Fruit fly (Drosophila melanogaster) whole organism, larva: ENCODE measurements around the gene CG14329.

Experiments used
- noc ChIP-seq: fragments of 200-800 bp; sonication (Bioruptor generic); optimal IDR thresholded peaks from 3 replicates; lab custom pipeline; 2019; ENCODE audit warnings: missing biosample characterization, mild to moderate bottlenecking, missing genetic modification characterization, moderate library complexity

The CG14329 gene

DNA sequence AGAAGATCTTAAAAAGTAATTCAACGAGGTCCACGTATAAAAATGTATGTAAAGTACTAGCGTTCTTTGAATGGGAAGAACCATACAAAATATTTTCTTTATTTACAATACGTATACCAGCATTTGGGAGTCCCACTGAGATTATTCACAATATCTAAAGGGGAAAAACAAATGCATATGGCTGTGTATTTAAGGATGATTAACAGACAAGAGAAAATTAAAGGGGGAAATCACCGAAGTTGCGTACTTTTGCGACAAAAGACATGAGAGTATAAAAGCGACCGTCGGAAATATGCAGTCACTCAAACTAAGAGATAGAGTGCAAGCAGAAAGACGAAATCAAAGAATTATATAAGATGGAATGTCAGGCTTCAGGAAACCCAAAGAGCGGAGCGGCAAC lies 15.8 kb downstream of the CG14329 start, which contains the start of gene AttD:
Gene AttD, plus strand, starts transcription at position 301 of the 400 bp plus-strand sequence.
- TF ChIP-seq noc (tag; lab: Kevin White, UChicago) = no peak

DNA sequence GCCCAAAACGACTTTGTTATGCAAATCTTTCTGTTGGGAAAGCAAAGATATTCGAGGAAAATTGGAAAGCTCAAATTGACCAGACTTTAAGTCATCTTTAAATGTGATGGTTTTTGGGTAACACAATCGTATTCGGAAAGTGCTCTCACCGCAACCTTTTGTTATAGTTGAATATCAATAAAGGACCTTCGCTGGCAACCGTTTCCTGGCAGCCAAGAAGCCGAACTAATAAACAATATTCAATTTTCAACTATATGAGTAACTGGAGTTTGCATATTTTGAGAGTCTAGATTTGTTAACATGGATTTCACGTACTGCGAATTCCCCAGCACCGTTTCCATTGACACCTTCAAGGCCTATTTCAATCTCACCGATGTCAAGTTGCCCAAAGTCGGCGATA lies 17.7 kb downstream of the CG14329 start, which contains the start of gene CG14325:
Gene CG14325, plus strand, starts transcription at position 301 of the 400 bp plus-strand sequence.
- no peak for TF ChIP-seq noc (tag; lab: Kevin White, UChicago)

DNA sequence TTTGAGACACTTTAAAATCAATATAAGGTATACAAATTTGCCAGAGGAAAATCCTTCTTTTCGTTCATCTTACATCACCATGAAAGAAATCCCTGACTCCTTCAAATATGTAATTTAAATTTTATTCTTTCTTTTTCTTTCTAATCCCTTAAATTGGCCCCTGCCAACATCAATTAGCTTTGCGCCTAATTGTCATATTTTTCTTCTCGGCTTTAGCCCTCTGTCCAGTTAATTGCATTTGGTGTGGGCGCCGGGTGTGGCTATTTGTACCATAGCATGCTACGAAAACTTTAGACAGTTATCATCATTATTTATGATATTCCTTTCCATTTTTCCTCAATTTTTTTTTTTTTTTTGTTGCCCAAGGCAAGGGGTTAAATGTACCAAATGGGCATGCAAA lies 21.3 kb downstream of the CG14329 start, which contains the start of gene CG43175:
Gene CG43175, plus strand, starts transcription at position 301 of the 400 bp plus-strand sequence.
- TF ChIP-seq noc (tag; lab: Kevin White, UChicago) = no peak

DNA sequence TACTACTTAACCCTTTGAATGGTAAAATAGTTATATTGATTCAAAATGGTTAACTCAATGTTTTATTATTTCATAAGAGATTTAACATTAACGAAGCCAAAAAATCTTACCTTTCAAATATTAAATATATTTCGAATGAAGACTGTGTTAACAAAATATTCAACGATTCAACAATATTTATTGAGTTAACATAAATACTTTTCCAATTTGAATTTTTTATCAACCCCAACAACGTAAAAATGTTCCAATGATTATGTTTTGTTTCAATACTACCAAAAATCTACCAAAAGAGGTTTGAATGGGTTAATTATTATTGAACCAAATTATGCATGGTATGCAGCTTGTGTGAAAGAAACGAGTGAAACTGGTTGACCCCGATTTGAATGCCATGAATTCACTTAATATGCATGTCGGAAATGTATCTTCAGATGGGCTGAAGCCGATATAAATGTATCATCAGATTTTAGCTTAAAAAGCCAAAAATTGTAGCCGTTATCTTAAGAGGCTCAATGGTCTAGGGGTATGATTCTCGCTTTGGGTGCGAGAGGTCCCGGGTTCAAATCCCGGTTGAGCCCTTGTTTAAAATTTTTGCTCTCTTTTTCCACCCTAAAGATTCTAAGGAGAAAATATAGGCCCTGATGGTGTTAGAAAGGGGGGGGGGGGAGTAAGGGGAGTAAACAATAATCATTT lies 22.2 kb downstream of the CG14329 start:
- TF ChIP-seq noc (tag; lab: Kevin White, UChicago) = no peak

DNA sequence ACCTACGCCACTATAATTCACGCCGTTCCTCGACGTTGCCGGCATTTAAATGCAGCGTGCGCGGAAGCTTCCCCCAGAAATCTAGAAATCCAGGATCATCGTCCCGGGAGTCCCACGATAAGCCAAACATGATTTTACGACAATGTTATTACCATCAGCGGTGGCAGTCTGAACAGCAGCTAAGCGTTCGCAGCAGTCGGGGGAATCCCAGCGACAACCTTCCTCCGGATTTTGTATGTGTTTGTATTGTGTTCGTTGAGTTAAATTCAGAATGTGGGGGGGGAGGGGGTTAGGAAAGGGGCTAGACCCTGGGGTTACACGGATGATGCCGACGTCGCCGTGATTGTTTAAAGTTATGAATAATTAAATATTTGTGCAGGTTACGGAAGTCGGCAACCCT lies 34.9 kb downstream of the CG14329 start:
- no peak for TF ChIP-seq noc (tag; lab: Kevin White, UChicago)

DNA sequence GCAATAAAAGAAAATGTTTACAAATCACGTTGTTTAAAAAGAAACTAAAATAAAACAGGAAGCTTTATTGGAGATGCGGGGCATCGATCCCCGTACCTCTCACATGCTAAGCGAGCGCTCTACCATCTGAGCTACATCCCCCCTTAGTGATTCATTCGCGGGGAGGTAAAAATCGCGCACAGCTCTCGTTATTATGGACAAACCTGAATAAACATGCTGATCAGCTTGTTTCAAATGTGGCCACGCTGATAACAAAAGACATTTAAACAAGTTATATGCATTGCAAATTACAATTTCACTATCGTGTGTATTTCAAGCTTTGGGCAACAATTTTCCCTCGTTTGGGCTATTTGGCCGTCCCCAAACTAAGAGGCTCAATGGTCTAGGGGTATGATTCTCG lies 36.1 kb downstream of the CG14329 start:
- no peak for TF ChIP-seq noc (tag; lab: Kevin White, UChicago)

DNA sequence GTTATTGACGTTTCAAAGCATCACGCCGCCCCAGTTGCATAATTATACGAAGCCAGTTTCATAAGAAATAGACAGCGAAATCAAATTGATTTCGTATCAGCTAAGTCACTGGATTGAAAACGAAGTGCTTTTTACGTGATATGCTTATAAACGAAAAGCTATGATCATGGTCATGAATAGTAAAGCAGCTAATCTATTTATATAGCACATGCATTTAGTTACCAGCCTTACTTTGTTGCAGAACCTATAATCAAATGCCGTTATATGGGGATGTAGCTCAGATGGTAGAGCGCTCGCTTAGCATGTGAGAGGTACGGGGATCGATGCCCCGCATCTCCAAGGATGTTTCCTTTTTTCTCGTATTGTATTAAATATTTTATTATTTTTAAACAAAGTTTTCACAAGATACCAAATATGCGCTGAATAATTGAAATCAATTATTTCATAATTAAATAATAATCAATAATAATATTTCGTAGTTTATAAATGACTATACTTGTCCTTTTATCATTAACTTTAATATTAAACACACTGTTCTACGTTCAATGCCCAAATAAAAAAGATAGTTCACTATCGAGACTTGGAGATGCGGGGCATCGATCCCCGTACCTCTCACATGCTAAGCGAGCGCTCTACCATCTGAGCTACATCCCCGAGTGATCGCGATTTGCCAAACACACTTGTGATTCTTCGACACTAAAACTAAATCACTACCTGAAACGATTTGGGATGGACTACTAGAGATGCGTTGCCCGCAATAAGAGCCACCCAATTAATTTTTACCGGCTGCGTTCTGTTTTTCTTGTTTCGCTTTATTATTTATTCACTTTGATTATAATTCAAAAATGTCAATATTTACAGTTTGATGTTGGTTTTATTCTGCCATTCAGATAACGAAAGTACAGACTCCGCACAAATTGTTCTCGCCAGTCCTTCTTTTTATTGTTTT lies 37.2 kb downstream of the CG14329 start:
- TF ChIP-seq noc (tag; lab: Kevin White, UChicago) = no peak

DNA sequence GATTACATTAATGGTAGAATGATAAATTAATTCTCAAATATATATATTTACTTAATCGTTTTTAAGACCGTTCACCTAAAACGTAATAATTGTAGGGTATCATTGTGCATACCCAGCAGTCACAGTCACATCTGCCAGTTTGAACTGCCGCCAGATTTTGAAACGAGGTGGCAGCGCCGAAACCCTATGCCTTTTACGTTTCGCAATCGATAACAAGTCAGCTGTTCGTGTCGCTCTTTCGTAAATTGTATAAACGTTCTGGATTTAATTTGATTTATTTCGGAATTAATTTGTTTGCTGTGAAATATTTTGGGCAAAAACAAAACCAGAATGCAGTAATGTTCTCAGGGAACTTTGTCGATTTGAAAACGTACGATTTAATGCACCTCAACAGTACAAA lies 38.3 kb downstream of the CG14329 start, which contains the start of gene CG14322:
Gene CG14322, plus strand, starts transcription at position 236 of the 400 bp plus-strand sequence.
- no peak for TF ChIP-seq noc (tag; lab: Kevin White, UChicago)

DNA sequence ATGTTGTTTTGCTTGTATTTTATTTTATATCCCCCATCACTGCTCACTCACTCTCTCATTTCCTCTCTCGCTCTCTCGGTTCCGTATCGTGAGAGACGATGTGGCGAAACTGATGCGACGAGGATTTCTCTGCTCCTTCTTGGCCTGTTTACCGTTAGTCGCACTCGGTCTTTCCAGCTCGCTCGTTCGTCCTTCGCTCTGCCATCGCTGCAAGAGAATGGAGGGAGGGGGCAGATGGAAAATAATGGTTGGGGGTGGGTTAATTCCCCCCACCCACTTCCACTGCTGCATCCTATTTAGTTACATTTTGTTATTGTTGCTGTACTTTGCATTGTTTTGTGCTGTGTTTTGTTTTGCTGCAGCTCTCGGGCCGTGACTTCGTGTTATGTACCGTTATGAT lies 44.7 kb downstream of the CG14329 start:
- TF ChIP-seq noc (tag; lab: Kevin White, UChicago) = no peak

DNA sequence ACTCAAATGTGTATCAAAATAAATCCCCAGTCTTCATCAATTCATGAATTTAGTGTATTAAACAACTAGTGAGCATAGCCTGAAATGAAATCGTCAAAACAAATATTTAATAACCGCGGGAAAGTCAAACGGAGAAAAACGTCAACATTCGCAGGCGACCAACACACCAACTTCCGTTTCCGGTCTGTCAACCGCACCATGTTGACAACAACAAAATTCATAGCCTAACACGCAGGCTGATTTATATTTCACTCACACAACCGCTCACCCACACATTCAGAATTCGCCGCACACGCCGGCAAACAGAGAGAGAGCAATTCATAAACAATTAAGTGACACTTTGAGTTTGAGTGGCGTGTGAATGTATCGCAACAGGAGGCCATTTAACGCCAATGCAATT lies 45.9 kb downstream of the CG14329 start:
- TF ChIP-seq noc (tag; lab: Kevin White, UChicago) = no peak

DNA sequence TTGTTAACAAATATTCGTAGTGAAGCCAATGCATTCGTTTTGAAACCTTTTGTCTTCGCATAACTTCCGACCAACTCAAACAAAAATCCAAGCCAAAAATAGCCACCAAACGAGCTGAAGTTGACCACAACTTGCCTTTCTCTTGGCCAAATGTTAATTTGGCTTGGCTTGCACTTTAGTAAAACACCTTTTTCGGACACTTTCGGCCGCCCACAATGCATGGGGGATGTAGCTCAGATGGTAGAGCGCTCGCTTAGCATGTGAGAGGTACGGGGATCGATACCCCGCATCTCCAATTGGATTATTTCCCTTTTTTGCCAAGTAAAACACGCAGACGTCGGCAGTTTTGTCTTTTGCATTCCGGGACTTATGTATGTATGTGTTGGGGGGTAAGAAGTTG lies 47.8 kb downstream of the CG14329 start:
- no peak for TF ChIP-seq noc (tag; lab: Kevin White, UChicago)
